Fruit fly (Drosophila melanogaster) whole organism, prepupa: ENCODE measurements around the gene Nepl12.
A peak's percentile ranks its signal among the peaks of the same experiment; 100 is the strongest.

Experiments
- CG11762 ChIP-seq: fragments of 200-800 bp; sonication (Bioruptor generic); optimal IDR thresholded peaks from 3 replicates; lab custom pipeline; 2016; ENCODE audit warnings: missing biosample characterization, missing genetic modification characterization; ENCODE audit not compliant: insufficient read depth
- CG11902 ChIP-seq: fragments of 200-800 bp; sonication (Bioruptor generic); optimal IDR thresholded peaks from 3 replicates; lab custom pipeline; 2016; ENCODE audit warnings: missing biosample characterization, missing genetic modification characterization
- CG15336 ChIP-seq: fragments of 200-800 bp; sonication (Bioruptor generic); IDR thresholded peaks from 2 replicates; pipeline ENCODE4 v1.3.6; 2022; ENCODE audit warnings: missing biosample characterization, missing genetic modification characterization
- CG1621 ChIP-seq: fragments of 200-800 bp; sonication (Bioruptor generic); optimal IDR thresholded peaks from 3 replicates; lab custom pipeline; 2018; ENCODE audit warnings: missing biosample characterization, mild to moderate bottlenecking, missing genetic modification characterization
- CG16779 ChIP-seq: fragments of 200-800 bp; sonication (Bioruptor generic); optimal IDR thresholded peaks from 3 replicates; lab custom pipeline; 2017; ENCODE audit warnings: missing biosample characterization, mild to moderate bottlenecking, missing genetic modification characterization
- CG3032 ChIP-seq: fragments of 200-800 bp; optimal IDR thresholded peaks from 2 replicates; lab custom pipeline; 2019; ENCODE audit warnings: missing biosample characterization, mild to moderate bottlenecking, missing genetic modification characterization, moderate library complexity
- CG31627 ChIP-seq: fragments of 200-800 bp; sonication (Bioruptor generic); optimal IDR thresholded peaks from 3 replicates; lab custom pipeline; 2016; ENCODE audit warnings: missing biosample characterization, missing genetic modification characterization
- CG34406 ChIP-seq: fragments of 200-800 bp; sonication (Bioruptor generic); optimal IDR thresholded peaks from 3 replicates; lab custom pipeline; 2016; ENCODE audit warnings: missing biosample characterization, missing genetic modification characterization
- CG6163 ChIP-seq: fragments of 200-800 bp; sonication (Bioruptor generic); IDR thresholded peaks from 3 replicates; pipeline ENCODE4 v1.3.6; 2022; ENCODE audit warnings: missing biosample characterization, missing genetic modification characterization
- CG6792 ChIP-seq: fragments of 200-800 bp; sonication (Bioruptor generic); optimal IDR thresholded peaks from 3 replicates; lab custom pipeline; 2016; ENCODE audit warnings: missing biosample characterization, missing genetic modification characterization
- CG6854 ChIP-seq: fragments of 200-800 bp; sonication (Bioruptor generic); optimal IDR thresholded peaks from 2 replicates; lab custom pipeline; 2017; ENCODE audit warnings: missing biosample characterization, mild to moderate bottlenecking, missing genetic modification characterization
- CG7368 ChIP-seq: fragments of 200-800 bp; sonication (Bioruptor generic); optimal IDR thresholded peaks from 3 replicates; lab custom pipeline; 2016; ENCODE audit warnings: missing biosample characterization, missing genetic modification characterization
- CG8632 ChIP-seq: fragments of 200-800 bp; sonication (Bioruptor generic); optimal IDR thresholded peaks from 3 replicates; lab custom pipeline; 2016; ENCODE audit warnings: missing biosample characterization, missing genetic modification characterization
- Eip78C ChIP-seq: fragments of 200-800 bp; sonication (Bioruptor generic); peaks from one replicate; lab custom pipeline; 2016; ENCODE audit warnings: missing biosample characterization, missing genetic modification characterization
- Eip93F ChIP-seq: fragments of 200-800 bp; sonication (Bioruptor generic); optimal IDR thresholded peaks from 2 replicates; lab custom pipeline; 2016; ENCODE audit warnings: missing biosample characterization, mild to moderate bottlenecking, missing genetic modification characterization
- Ets21C ChIP-seq: fragments of 200-800 bp; sonication (Bioruptor generic); optimal IDR thresholded peaks from 3 replicates; lab custom pipeline; 2016; ENCODE audit warnings: missing biosample characterization, missing genetic modification characterization
- Hr38 ChIP-seq: sonication (Bioruptor generic); optimal IDR thresholded peaks from 2 replicates; lab custom pipeline; 2016; ENCODE audit warnings: missing biosample characterization, missing genetic modification characterization
- Hr39 ChIP-seq: fragments of 200-800 bp; sonication (Bioruptor generic); optimal IDR thresholded peaks from 2 replicates; lab custom pipeline; 2016; ENCODE audit warnings: missing biosample characterization, missing genetic modification characterization
- Lpt ChIP-seq: fragments of 200-800 bp; sonication (Bioruptor generic); optimal IDR thresholded peaks from 3 replicates; lab custom pipeline; 2016; ENCODE audit warnings: missing biosample characterization, missing genetic modification characterization
- Met ChIP-seq: fragments of 200-800 bp; sonication (Bioruptor generic); optimal IDR thresholded peaks from 3 replicates; lab custom pipeline; 2016; ENCODE audit warnings: missing biosample characterization, missing genetic modification characterization
- Smox ChIP-seq: fragments of 200-800 bp; sonication (Bioruptor generic); optimal IDR thresholded peaks from 3 replicates; lab custom pipeline; 2016; ENCODE audit warnings: missing biosample characterization, missing genetic modification characterization
- Sox102F ChIP-seq: fragments of 200-800 bp; sonication (Bioruptor generic); optimal IDR thresholded peaks from 2 replicates; lab custom pipeline; 2016; ENCODE audit warnings: missing biosample characterization, mild to moderate bottlenecking, missing genetic modification characterization
- Sox14 ChIP-seq: fragments of 200-800 bp; sonication (Bioruptor generic); optimal IDR thresholded peaks from 3 replicates; lab custom pipeline; 2016; ENCODE audit warnings: missing biosample characterization, missing genetic modification characterization
- achi ChIP-seq: fragments of 200-800 bp; sonication (Bioruptor generic); optimal IDR thresholded peaks from 3 replicates; lab custom pipeline; 2016; ENCODE audit warnings: missing biosample characterization, missing genetic modification characterization
- acj6 ChIP-seq: fragments of 200-800 bp; sonication (Bioruptor generic); optimal IDR thresholded peaks from 3 replicates; lab custom pipeline; 2016; ENCODE audit warnings: missing biosample characterization, missing genetic modification characterization
- cyc ChIP-seq: fragments of 200-800 bp; sonication (Bioruptor generic); optimal IDR thresholded peaks from 3 replicates; lab custom pipeline; 2016; ENCODE audit warnings: missing biosample characterization, missing genetic modification characterization
- eg ChIP-seq: fragments of 200-800 bp; sonication (Bioruptor generic); IDR thresholded peaks from 3 replicates; pipeline ENCODE4 v1.3.6; 2022; ENCODE audit warnings: missing biosample characterization, missing genetic modification characterization
- fd59A ChIP-seq: fragments of 200-800 bp; sonication (Bioruptor generic); optimal IDR thresholded peaks from 2 replicates; lab custom pipeline; 2017; ENCODE audit warnings: missing biosample characterization, mild to moderate bottlenecking, missing genetic modification characterization, missing genetic modification reagents
- fkh ChIP-seq: fragments of 200-800 bp; sonication (Bioruptor generic); optimal IDR thresholded peaks from 3 replicates; lab custom pipeline; 2017; ENCODE audit warnings: missing biosample characterization, mild to moderate bottlenecking, missing genetic modification characterization, moderate library complexity
- lz ChIP-seq: fragments of 200-800 bp; sonication (Bioruptor generic); optimal IDR thresholded peaks from 3 replicates; lab custom pipeline; 2016; ENCODE audit warnings: missing biosample characterization, missing genetic modification characterization
- net ChIP-seq: fragments of 200-800 bp; sonication (Bioruptor generic); optimal IDR thresholded peaks from 3 replicates; lab custom pipeline; 2016; ENCODE audit warnings: missing biosample characterization, missing genetic modification characterization
- pdm3 ChIP-seq: fragments of 200-800 bp; sonication (Bioruptor generic); optimal IDR thresholded peaks from 3 replicates; lab custom pipeline; 2016; ENCODE audit warnings: missing biosample characterization, missing genetic modification characterization
- salr ChIP-seq, 2 experiments: fragments of 200-800 bp; sonication (Bioruptor generic); optimal IDR thresholded peaks; 3 replicates each; lab custom pipeline; 2016 to 2018; ENCODE audit warnings: missing biosample characterization in 2 of 2, missing genetic modification characterization in 2 of 2, mild to moderate bottlenecking in 1 of 2
- spab ChIP-seq: fragments of 200-800 bp; sonication (Bioruptor generic); optimal IDR thresholded peaks from 2 replicates; lab custom pipeline; 2017; ENCODE audit warnings: missing biosample characterization, mild to moderate bottlenecking, missing genetic modification characterization, missing genetic modification reagents
- ss ChIP-seq, 2 experiments: fragments of 200-800 bp; sonication (Bioruptor generic); optimal IDR thresholded peaks; 2 replicates in 1 of 2; 3 replicates in 1 of 2; lab custom pipeline; 2017 to 2018; ENCODE audit warnings: mild to moderate bottlenecking in 2 of 2, missing biosample characterization in 2 of 2, missing genetic modification characterization in 2 of 2, moderate library complexity in 1 of 2
- topi ChIP-seq: fragments of 200-800 bp; sonication (Bioruptor generic); optimal IDR thresholded peaks from 3 replicates; lab custom pipeline; 2016; ENCODE audit warnings: missing biosample characterization, missing genetic modification characterization
- vri ChIP-seq: fragments of 200-800 bp; sonication (Bioruptor generic); optimal IDR thresholded peaks from 3 replicates; lab custom pipeline; 2016; ENCODE audit warnings: missing biosample characterization, mild to moderate bottlenecking, missing genetic modification characterization

The Nepl12 gene

DNA sequence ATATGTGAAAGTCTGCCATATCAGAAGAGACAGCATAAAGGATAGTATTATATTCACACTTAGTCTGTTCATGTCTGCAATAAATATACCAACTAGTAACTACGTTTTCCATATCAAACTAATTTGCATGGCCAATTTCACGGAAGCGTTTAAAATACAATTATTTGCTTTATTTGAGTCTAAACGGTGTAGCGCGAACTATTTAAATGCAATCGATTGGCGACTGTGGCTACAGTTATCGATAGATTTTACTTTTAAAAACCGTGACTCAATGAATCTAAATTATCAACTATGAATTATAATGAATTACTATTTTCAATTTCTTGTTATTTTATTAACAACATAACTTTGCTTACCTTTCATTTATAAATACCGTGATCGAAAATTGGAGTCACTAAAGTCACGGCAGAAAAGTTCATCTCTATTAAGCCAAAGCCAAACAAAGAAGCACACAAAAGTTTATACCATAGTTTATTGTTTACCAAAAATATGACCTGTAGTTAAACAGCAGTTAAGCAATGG lies 48.4 kb upstream of the Nepl12 start, which contains the start of the genes CG9427 and CG8319 (continued):
- TF ChIP-seq CG11762 (GFP tag; lab: Kevin White, UChicago): no peak
- peak; percentile 29 for TF ChIP-seq Eip93F
- TF ChIP-seq CG7368: peak; percentile 0
- no peak for TF ChIP-seq spab (GFP tag; lab: Kevin White, UChicago)
- TF ChIP-seq CG6792 (GFP tag; lab: Kevin White, UChicago): peak; percentile 46
- TF ChIP-seq CG11902: peak; percentile 10
- no peak for TF ChIP-seq salr (GFP tag; optimal IDR thresholded peaks at IDR 0.05; lab: Kevin White, UChicago)
- TF ChIP-seq CG6854 (GFP tag; lab: Kevin White, UChicago): no peak
- TF ChIP-seq Lpt (GFP tag; lab: Kevin White, UChicago): no peak
- peak; percentile 93 for TF ChIP-seq fkh
- TF ChIP-seq CG16779 (tag; lab: Kevin White, UChicago): no peak
- TF ChIP-seq CG1621 (tag; lab: Kevin White, UChicago): peak; percentile 6
- TF ChIP-seq achi (GFP tag; lab: Kevin White, UChicago): peak; percentile 21
- TF ChIP-seq Hr38: no peak
- TF ChIP-seq Met (GFP tag; lab: Kevin White, UChicago): peak; percentile 63
- peak; percentile 63 for TF ChIP-seq topi (GFP tag; lab: Kevin White, UChicago)
- TF ChIP-seq pdm3: no peak
- peak; percentile 52 for TF ChIP-seq Sox102F
- TF ChIP-seq CG15336 (GFP tag; lab: Robert Waterston, UW): peak; percentile 31; the same call in 1 of the 2 replicates
- TF ChIP-seq CG6163: peak; percentile 29; the same call in 2 of the 3 replicates
- TF ChIP-seq lz (GFP tag; lab: Kevin White, UChicago): peak; percentile 68
- TF ChIP-seq cyc (GFP tag; lab: Kevin White, UChicago): peak; percentile 63
- TF ChIP-seq CG3032 (tag; lab: Kevin White, UChicago): peak; percentile 45
- TF ChIP-seq Sox14 (GFP tag; lab: Kevin White, UChicago): peak; percentile 97

DNA sequence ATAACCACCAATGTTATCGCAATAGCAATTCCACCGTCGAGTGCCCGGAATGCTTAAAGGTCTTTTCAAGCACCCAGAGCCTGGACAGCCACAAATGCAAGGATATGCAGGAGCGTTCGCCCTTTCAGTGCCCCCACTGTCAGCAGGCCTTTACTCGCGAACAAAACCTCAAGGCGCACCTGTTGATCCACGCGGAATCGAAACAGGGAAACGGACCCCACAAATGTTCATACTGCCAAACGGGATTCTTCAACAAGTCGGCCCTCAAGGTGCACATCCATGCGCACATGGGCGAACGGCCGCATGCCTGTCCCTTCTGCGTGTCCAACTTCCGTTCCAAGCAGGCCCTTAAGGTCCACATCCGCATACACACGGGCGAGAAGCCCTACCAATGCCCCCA lies 47.3 kb upstream of the Nepl12 start:
- TF ChIP-seq CG15336 (GFP tag; lab: Robert Waterston, UW): no peak
- 0 out of 3 replicates have a peak, but pooled peaks have one; percentile 20 for TF ChIP-seq eg (GFP tag; lab: Robert Waterston, UW)

- TF ChIP-seq Ets21C: no peak
- TF ChIP-seq net (GFP tag; lab: Kevin White, UChicago): no peak
- no peak for TF ChIP-seq CG8632
- TF ChIP-seq Met (GFP tag; lab: Kevin White, UChicago): no peak
- TF ChIP-seq CG1621 (tag; lab: Kevin White, UChicago): no peak
- TF ChIP-seq CG6163: no peak
- TF ChIP-seq CG11762 (GFP tag; lab: Kevin White, UChicago): no peak
- no peak for TF ChIP-seq CG34406 (GFP tag; lab: Kevin White, UChicago)
- peak; percentile 32 for TF ChIP-seq Eip78C
- TF ChIP-seq fkh: peak; percentile 86
- TF ChIP-seq Hr39: no peak
- no peak for TF ChIP-seq achi (GFP tag; lab: Kevin White, UChicago)
- TF ChIP-seq CG16779 (tag; lab: Kevin White, UChicago): no peak
- TF ChIP-seq Eip93F: no peak
- no peak for TF ChIP-seq spab (GFP tag; lab: Kevin White, UChicago)
Measured at dm6 chr3R:9628607-9629006, 46.7 kb upstream of the Nepl12 start.

DNA sequence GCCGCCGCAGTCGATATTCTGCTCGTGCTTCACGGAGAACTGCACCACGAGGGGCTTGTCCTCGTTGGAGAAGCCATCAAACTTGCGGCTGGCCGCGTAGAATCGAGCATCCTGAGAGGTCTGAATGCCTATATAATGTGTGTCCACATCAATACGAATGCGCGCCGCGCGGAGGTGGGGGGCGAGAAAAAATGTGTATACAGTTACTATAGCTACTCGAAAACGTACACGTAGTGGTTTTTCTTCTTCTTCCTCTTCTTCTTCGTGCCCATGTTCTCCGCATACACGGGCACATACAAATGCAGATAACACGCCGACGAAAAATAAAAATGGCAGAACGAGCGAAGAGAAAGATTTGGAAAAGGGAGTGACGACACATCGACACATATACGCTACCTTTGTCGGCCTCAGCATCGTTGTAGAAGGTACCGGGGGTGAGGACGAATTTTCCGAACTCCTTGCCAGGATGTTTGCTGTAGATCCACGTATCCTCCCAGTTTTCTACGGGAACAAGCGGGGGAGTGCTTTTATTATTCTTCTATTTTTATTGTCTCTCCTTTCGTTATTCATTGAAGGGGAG lies 45.2 kb upstream of the Nepl12 start:
- TF ChIP-seq ss (GFP tag; optimal IDR thresholded peaks at IDR 0.05; lab: Kevin White, UChicago) (peak in 1 of 2 experiments; percentile 8), acj6 (GFP tag; lab: Kevin White, UChicago) (no peak), CG1621 (tag; lab: Kevin White, UChicago) (peak; percentile 0), vri (GFP tag; lab: Kevin White, UChicago) (peak; percentile 10), fd59A (GFP tag; lab: Kevin White, UChicago) (no peak), CG31627 (GFP tag; lab: Kevin White, UChicago) (no peak), Smox (GFP tag; lab: Kevin White, UChicago) (no peak), Ets21C (no peak), cyc (GFP tag; lab: Kevin White, UChicago) (no peak), Hr39 (no peak), CG15336 (GFP tag; lab: Robert Waterston, UW) (no peak)
